Fruit fly (Drosophila melanogaster) Kc167 (cell line): ENCODE measurements around the gene ttm2.

Source experiments
- Myc ChIP-seq: fragments of >200 bp; optimal IDR thresholded peaks from 2 replicates; lab custom pipeline; 2017; ENCODE audit warnings: missing external identifiers
- Sin3A ChIP-seq: fragments of >200 bp; optimal IDR thresholded peaks from 2 replicates; lab custom pipeline; 2018; ENCODE audit warnings: missing external identifiers
- h ChIP-seq: fragments of >200 bp; optimal IDR thresholded peaks from 3 replicates; lab custom pipeline; 2018; ENCODE audit warnings: missing external identifiers
- insv ChIP-seq: fragments of >200 bp; optimal IDR thresholded peaks from 3 replicates; lab custom pipeline; 2018; ENCODE audit warnings: missing external identifiers
- psq ChIP-seq: fragments of >200 bp; optimal IDR thresholded peaks from 2 replicates; lab custom pipeline; 2017; ENCODE audit warnings: missing external identifiers
- ttk ChIP-seq: sonication (Bioruptor generic); optimal IDR thresholded peaks from 2 replicates; lab custom pipeline; 2017; ENCODE audit warnings: missing external identifiers

DNA sequence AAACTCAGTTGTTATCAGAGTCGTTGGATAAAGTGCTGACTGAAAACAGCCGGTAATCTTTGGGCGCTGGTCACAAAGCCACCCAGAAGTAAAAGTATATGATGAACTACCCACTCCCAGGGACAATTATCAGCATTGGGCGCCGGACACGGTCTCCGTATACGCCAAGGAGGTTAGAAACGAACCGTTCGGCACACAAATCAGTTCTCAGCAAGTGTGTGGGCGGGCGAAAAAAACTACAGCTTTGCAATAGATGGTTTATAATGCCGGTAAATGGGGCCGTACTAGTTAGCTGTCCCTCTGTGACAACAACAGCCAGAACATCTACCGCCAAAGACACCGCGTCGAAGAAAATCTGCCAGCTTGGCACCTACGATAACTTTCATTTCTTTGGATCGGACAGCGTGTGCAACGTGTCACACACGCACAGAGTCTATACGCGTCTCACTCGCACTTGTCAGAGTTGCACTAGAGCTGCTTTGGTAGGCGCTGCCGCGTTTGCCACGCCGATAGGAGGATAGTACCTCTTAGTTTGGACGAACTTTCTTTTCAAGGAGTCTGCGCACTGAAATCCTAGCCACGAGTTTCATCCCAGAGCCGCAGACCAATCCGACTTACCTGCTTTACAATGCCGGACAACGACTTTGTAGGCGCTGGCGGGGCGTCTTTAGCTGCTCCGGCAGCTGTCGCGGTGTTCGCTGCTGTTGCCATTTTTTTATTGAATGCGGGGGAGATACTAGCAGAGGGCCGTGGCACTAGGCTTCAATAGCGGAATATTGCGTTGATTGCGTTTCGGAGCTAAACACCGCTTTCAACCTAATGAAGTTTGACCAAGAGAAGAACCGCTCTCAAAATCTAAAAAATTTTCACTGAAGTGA, 11.2 kb upstream of the ttm2 start:
- TF ChIP-seq psq (lab: Kevin White, UChicago) (no peak), Sin3A (lab: Kevin White, UChicago) (no peak), Myc (lab: Kevin White, UChicago) (no peak), insv (lab: Kevin White, UChicago) (no peak), h (lab: Kevin White, UChicago) (no peak), ttk (lab: Kevin White, UChicago) (no peak)
